Worm (Caenorhabditis elegans): Measurements from ENCODE around the gene srt-24.

Gene srt-24

DNA sequence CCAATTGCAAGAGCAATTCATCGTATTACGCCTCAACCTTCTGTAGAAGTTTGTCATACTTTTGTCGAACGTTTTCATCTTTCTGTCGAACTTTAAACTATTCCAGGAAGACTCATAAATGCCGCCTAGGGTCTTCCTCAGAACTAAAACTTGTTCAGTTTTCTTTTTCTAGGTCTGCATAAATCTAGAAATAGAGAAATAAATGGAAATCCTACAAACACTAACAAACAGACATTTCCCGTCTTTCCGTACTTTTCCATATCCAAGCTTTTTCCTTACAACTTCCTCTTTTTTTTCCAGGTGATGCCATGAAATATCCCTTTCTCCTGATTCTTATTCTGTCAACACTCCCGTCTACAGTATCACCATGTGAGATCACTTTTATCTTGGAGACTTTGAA is 46.6 kb downstream of the srt-24 start, which contains the start of gene cutl-28:
TSS of gene cutl-28 (plus strand) at position 301 of the 400 bp plus-strand sequence.
- no peak for TF ChIP-seq nhr-23 (tag; optimal IDR thresholded peaks at IDR 0.05)
- no peak for TF ChIP-seq ztf-11 (tag; optimal IDR thresholded peaks at IDR 0.05)
- TF ChIP-seq nhr-28 (tag; optimal IDR thresholded peaks at IDR 0.05) = no peak
- TF ChIP-seq fos-1 (tag; optimal IDR thresholded peaks at IDR 0.05) = no peak
- TF ChIP-seq lin-15B (tag; optimal IDR thresholded peaks at IDR 0.05) = no peak
- TF ChIP-seq ceh-82 (tag; optimal IDR thresholded peaks at IDR 0.05) = no peak
- TF ChIP-seq ceh-16 (tag; optimal IDR thresholded peaks at IDR 0.05) = no peak
- no peak for TF ChIP-seq unc-39 (tag; optimal IDR thresholded peaks at IDR 0.05)
- TF ChIP-seq tbx-2 (tag; optimal IDR thresholded peaks at IDR 0.05) = no peak
- no peak for TF ChIP-seq snpc-4 (tag; optimal IDR thresholded peaks at IDR 0.05)
- TF ChIP-seq lsy-12 (tag; optimal IDR thresholded peaks at IDR 0.05) = no peak
- no peak for TF ChIP-seq fkh-2 (tag; optimal IDR thresholded peaks at IDR 0.05)
- TF ChIP-seq mdl-1 (tag; optimal IDR thresholded peaks at IDR 0.05) = no peak
- TF ChIP-seq ztf-4 (tag; optimal IDR thresholded peaks at IDR 0.05) = no peak
- TF ChIP-seq pha-4 (tag; optimal IDR thresholded peaks at IDR 0.05) = no peak
- TF ChIP-seq skn-1 (tag; optimal IDR thresholded peaks at IDR 0.05) = no peak

ce11 chrIV:682726-683340 is 48.0 kb downstream of the srt-24 start:
- TF ChIP-seq nhr-67 (tag; optimal IDR thresholded peaks at IDR 0.05) = no peak
- TF ChIP-seq ztf-4 (tag; optimal IDR thresholded peaks at IDR 0.05) = no peak
- no peak for TF ChIP-seq ceh-9 (tag; optimal IDR thresholded peaks at IDR 0.05)
- TF ChIP-seq ama-1 (optimal IDR thresholded peaks at IDR 0.05) = no peak
- TF ChIP-seq ceh-82 (tag; optimal IDR thresholded peaks at IDR 0.05) = peak; percentile 47
- no peak for TF ChIP-seq nhr-12 (tag; optimal IDR thresholded peaks at IDR 0.05)
- TF ChIP-seq elt-1 (tag; optimal IDR thresholded peaks at IDR 0.05) = no peak
- TF ChIP-seq nhr-28 (tag; optimal IDR thresholded peaks at IDR 0.05) = no peak
- TF ChIP-seq fos-1 (tag; optimal IDR thresholded peaks at IDR 0.05) = no peak
- TF ChIP-seq nhr-237 (tag; optimal IDR thresholded peaks at IDR 0.05) = no peak
- TF ChIP-seq nhr-76 (tag; optimal IDR thresholded peaks at IDR 0.05) = no peak
- peak; percentile 17 for TF ChIP-seq unc-62 (GFP tag; optimal IDR thresholded peaks at IDR 0.05)
- no peak for TF ChIP-seq lin-39 (tag; optimal IDR thresholded peaks at IDR 0.05)
- no peak for TF ChIP-seq mml-1 (tag; optimal IDR thresholded peaks at IDR 0.05)
- TF ChIP-seq nfya-1 (tag; optimal IDR thresholded peaks at IDR 0.05; ENCODE audit: insufficient read depth) = no peak
- TF ChIP-seq nhr-25 (tag; optimal IDR thresholded peaks at IDR 0.05) = peak; percentile 52
- no peak for TF ChIP-seq zag-1 (tag; optimal IDR thresholded peaks at IDR 0.05)
- no peak for TF ChIP-seq fkh-2 (tag; optimal IDR thresholded peaks at IDR 0.05)
- TF ChIP-seq ztf-11 (tag; optimal IDR thresholded peaks at IDR 0.05) = no peak
- peak; percentile 0 for TF ChIP-seq mdl-1 (tag; optimal IDR thresholded peaks at IDR 0.05)
- TF ChIP-seq R02D3.7 (tag; optimal IDR thresholded peaks at IDR 0.05) = no peak
- TF ChIP-seq nhr-43 (tag; optimal IDR thresholded peaks at IDR 0.05; ENCODE audit: poor library complexity, severe bottlenecking) = peak; percentile 48
- TF ChIP-seq egl-5 (tag; optimal IDR thresholded peaks at IDR 0.05) = no peak
- TF ChIP-seq daf-12 (tag; optimal IDR thresholded peaks at IDR 0.05) = no peak
- peak; percentile 77 for TF ChIP-seq nhr-23 (tag; optimal IDR thresholded peaks at IDR 0.05)
- no peak for TF ChIP-seq ceh-28 (tag; optimal IDR thresholded peaks at IDR 0.05)
- peak; percentile 25 for TF ChIP-seq snpc-4 (tag; optimal IDR thresholded peaks at IDR 0.05)
- no peak for TF ChIP-seq ZK546.5 (tag; optimal IDR thresholded peaks at IDR 0.05)
- TF ChIP-seq pha-4 (tag; optimal IDR thresholded peaks at IDR 0.05) = peak; percentile 56
- no peak for TF ChIP-seq elt-3 (tag; optimal IDR thresholded peaks at IDR 0.05)
- TF ChIP-seq lin-15B (tag; optimal IDR thresholded peaks at IDR 0.05) = no peak
- TF ChIP-seq fkh-10 (GFP tag; optimal IDR thresholded peaks at IDR 0.05) = no peak
- peak; percentile 53 for TF ChIP-seq tbx-2 (tag; optimal IDR thresholded peaks at IDR 0.05)
- no peak for TF ChIP-seq pqm-1 (tag; optimal IDR thresholded peaks at IDR 0.05)
- TF ChIP-seq nhr-11 (tag; optimal IDR thresholded peaks at IDR 0.05) = no peak
- no peak for TF ChIP-seq unc-39 (tag; optimal IDR thresholded peaks at IDR 0.05)
- peak; percentile 65 for TF ChIP-seq jun-1 (tag; optimal IDR thresholded peaks at IDR 0.05)
- peak; percentile 46 for TF ChIP-seq elt-2 (tag; optimal IDR thresholded peaks at IDR 0.05)
- peak; percentile 83 for TF ChIP-seq hmg-11 (tag; optimal IDR thresholded peaks at IDR 0.05)
- no peak for TF ChIP-seq nhr-77 (tag; optimal IDR thresholded peaks at IDR 0.05)
- TF ChIP-seq lsy-12 (tag; optimal IDR thresholded peaks at IDR 0.05) = peak; percentile 55
- TF ChIP-seq aly-2 (tag; optimal IDR thresholded peaks at IDR 0.05) = no peak
- TF ChIP-seq eor-1 (tag; optimal IDR thresholded peaks at IDR 0.05) = no peak
- TF ChIP-seq egl-27 (tag; optimal IDR thresholded peaks at IDR 0.05) = no peak
- TF ChIP-seq ceh-16 (tag; optimal IDR thresholded peaks at IDR 0.05) = no peak
- no peak for TF ChIP-seq sea-2 (GFP tag; optimal IDR thresholded peaks at IDR 0.05)
- TF ChIP-seq skn-1 (tag; optimal IDR thresholded peaks at IDR 0.05) = peak; percentile 43
